Fruit fly (Drosophila melanogaster) whole organism, pupa: ENCODE results near the gene Teh4.

Experiments
- CG10348 ChIP-seq: fragments of 200-800 bp; sonication (Bioruptor generic); IDR thresholded peaks from 2 replicates; pipeline ENCODE4 v1.3.6; 2022; ENCODE audit warnings: missing biosample characterization, missing genetic modification characterization
- CG13204 ChIP-seq: fragments of 200-800 bp; sonication (Bioruptor generic); optimal IDR thresholded peaks from 2 replicates; lab custom pipeline; 2018; ENCODE audit warnings: missing biosample characterization, mild to moderate bottlenecking, missing genetic modification characterization, moderate library complexity
- CG14655 ChIP-seq: fragments of 200-800 bp; sonication (Bioruptor generic); optimal IDR thresholded peaks from 3 replicates; lab custom pipeline; 2017; ENCODE audit warnings: mild to moderate bottlenecking, missing biosample characterization, missing genetic modification reagents, missing genetic modification characterization
- CG15710 ChIP-seq: fragments of 200-800 bp; sonication (Bioruptor generic); optimal IDR thresholded peaks from 2 replicates; lab custom pipeline; 2018; ENCODE audit warnings: missing biosample characterization, mild to moderate bottlenecking, missing genetic modification characterization, moderate library complexity
- CG17806 ChIP-seq: fragments of 200-800 bp; sonication (Bioruptor generic); optimal IDR thresholded peaks from 2 replicates; lab custom pipeline; 2018; ENCODE audit warnings: missing biosample characterization, mild to moderate bottlenecking, missing genetic modification characterization, moderate library complexity
- CG32121 ChIP-seq: fragments of 200-800 bp; sonication (Bioruptor generic); IDR thresholded peaks from 2 replicates; pipeline ENCODE4 v1.3.6; 2022; ENCODE audit warnings: missing biosample characterization, missing genetic modification characterization
- CG9948 ChIP-seq: fragments of 200-800 bp; sonication (Bioruptor generic); optimal IDR thresholded peaks from 2 replicates; lab custom pipeline; 2018; ENCODE audit warnings: missing biosample characterization, mild to moderate bottlenecking, missing genetic modification characterization, moderate library complexity
- D1 ChIP-seq: fragments of 200-800 bp; sonication (Bioruptor generic); optimal IDR thresholded peaks from 2 replicates; lab custom pipeline; 2018; ENCODE audit warnings: missing biosample characterization, mild to moderate bottlenecking, missing genetic modification characterization, moderate library complexity
- EcR ChIP-seq: fragments of 200-800 bp; sonication (Bioruptor generic); optimal IDR thresholded peaks from 3 replicates; lab custom pipeline; 2019; ENCODE audit warnings: missing biosample characterization, missing genetic modification characterization, mild to moderate bottlenecking, moderate library complexity, missing genetic modification reagents
- Pif1B ChIP-seq: fragments of 200-800 bp; sonication (Bioruptor generic); optimal IDR thresholded peaks from 3 replicates; lab custom pipeline; 2016; ENCODE audit warnings: missing biosample characterization, missing genetic modification characterization
- Snoo ChIP-seq: fragments of 200-800 bp; sonication (Bioruptor generic); optimal IDR thresholded peaks from 3 replicates; lab custom pipeline; 2017; ENCODE audit warnings: missing biosample characterization, mild to moderate bottlenecking, missing genetic modification characterization, inconsistent platforms
- fd96Ca ChIP-seq: fragments of 200-800 bp; sonication (Bioruptor generic); IDR thresholded peaks from 3 replicates; pipeline ENCODE4 v1.3.6; 2022; ENCODE audit warnings: missing biosample characterization, missing genetic modification characterization
- gl ChIP-seq: fragments of 200-800 bp; sonication (Bioruptor generic); optimal IDR thresholded peaks from 2 replicates; lab custom pipeline; 2018; ENCODE audit warnings: missing biosample characterization, mild to moderate bottlenecking, missing genetic modification characterization
- rn ChIP-seq: fragments of 200-800 bp; sonication (Bioruptor generic); IDR thresholded peaks from 2 replicates; pipeline ENCODE4 v1.3.6; 2022; ENCODE audit warnings: missing biosample characterization, missing genetic modification characterization

DNA sequence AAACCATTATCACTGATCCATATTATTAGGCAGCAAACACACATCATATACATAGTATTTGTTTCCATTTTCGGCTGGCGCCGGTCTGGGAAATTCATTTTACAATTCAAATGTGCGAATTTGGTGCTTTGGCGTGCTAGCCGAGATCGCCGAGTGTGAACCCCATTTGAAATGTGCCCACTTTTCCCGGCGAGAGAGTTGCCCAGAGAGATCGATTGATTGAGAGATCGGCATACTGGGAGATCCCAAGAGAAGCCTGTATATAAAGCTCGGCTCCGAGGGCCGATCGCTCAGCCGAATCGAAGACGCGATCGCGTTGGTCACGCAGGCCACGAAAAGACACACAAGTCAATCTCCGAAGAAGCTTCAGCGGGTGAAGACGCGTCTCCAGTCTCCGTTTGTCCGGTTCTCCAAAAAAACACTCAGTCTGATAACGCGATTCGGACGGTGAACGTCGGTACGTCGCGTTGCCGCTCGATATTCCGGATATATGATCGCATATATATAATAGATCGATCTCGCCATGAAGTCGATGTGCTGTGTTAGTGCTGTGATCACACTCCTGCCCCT is 29.6 kb downstream of the Teh4 start, which contains the start of gene CG1299:
- TF ChIP-seq CG10348 (GFP tag; lab: Robert Waterston, UW) (no peak), rn (GFP tag; lab: Robert Waterston, UW) (no peak), Snoo (tag; lab: Kevin White, UChicago) (no peak), CG9948 (tag; lab: Kevin White, UChicago) (no peak), gl (tag; lab: Kevin White, UChicago) (no peak), CG32121 (no peak), D1 (no peak), CG17806 (no peak), CG15710 (tag; lab: Kevin White, UChicago) (no peak), fd96Ca (GFP tag; lab: Robert Waterston, UW) (no peak), EcR (GFP tag; lab: Kevin White, UChicago) (peak; percentile 34), CG13204 (GFP tag; lab: Kevin White, UChicago) (peak; percentile 24), CG14655 (no peak), Pif1B (GFP tag; lab: Kevin White, UChicago) (peak; percentile 8)
